Fruit fly (Drosophila melanogaster): ENCODE data around the gene CG11151.

The CG11151 gene

DNA sequence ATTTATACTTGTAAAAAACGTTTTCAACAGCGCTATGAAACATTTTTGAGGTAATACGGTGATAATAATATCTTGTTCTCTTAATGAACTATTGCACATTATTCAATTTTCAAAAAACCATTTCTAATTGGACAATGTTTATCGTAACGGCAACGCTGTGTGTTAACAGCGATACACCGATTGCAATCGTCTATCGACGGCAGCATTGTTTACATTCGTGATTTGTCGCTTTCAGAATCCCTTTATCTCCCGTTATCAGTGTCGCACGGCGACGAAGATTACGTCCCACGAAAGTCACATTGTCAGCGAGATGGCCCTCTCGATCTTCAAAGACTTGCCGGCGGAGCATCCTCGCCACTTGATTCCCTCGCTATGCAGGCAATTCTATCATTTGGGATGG lies 1.6 kb upstream of the CG11151 start, which contains the start of gene CG11134 (continued):
- peak in 1 of 2 experiments; percentile 15 for TF ChIP-seq Pdp1 (GFP tag; optimal IDR thresholded peaks at IDR 0.05)
- no peak for TF ChIP-seq Eip74EF (GFP tag; optimal IDR thresholded peaks at IDR 0.05)
- TF ChIP-seq pzg (GFP tag; optimal IDR thresholded peaks at IDR 0.05), result peak; percentile 38
- TF ChIP-seq unc-4 (GFP tag; IDR thresholded peaks at IDR 0.05; ENCODE audit: partially characterized antibody), result 0 out of 2 replicates have a peak, but pooled peaks have one; percentile 26
- peak; percentile 52 for TF ChIP-seq CG15479 (GFP tag; optimal IDR thresholded peaks at IDR 0.05)
- peak in 1 of 2 experiments; percentile 83 for TF ChIP-seq insv (GFP tag; optimal IDR thresholded peaks at IDR 0.05)
- TF ChIP-seq BEAF-32 (GFP tag; optimal IDR thresholded peaks at IDR 0.05), result peak; percentile 45
- TF ChIP-seq Ets97D (GFP tag; optimal IDR thresholded peaks at IDR 0.05), result no peak
- peak; percentile 58 for TF ChIP-seq tna (GFP tag; IDR thresholded peaks at IDR 0.05; ENCODE audit: partially characterized antibody)
- no peak for TF ChIP-seq pfk (GFP tag; optimal IDR thresholded peaks at IDR 0.05)
- TF ChIP-seq CG7963 (GFP tag; IDR thresholded peaks at IDR 0.05; ENCODE audit: partially characterized antibody), result peak; percentile 38; the same call in 1 of the 3 replicates
- TF ChIP-seq vfl (GFP tag; optimal IDR thresholded peaks at IDR 0.05), result no peak
- TF ChIP-seq CG33557 (GFP tag; optimal IDR thresholded peaks at IDR 0.05), result no peak
- TF ChIP-seq ato (GFP tag; IDR thresholded peaks at IDR 0.05; ENCODE audit: partially characterized antibody), result 0 out of 2 replicates have a peak, but pooled peaks have one; percentile 23
- TF ChIP-seq pho (GFP tag; optimal IDR thresholded peaks at IDR 0.05), result no peak
- TF ChIP-seq CG34224 (GFP tag; IDR thresholded peaks at IDR 0.05; ENCODE audit: partially characterized antibody), result peak; percentile 43; the same call in 1 of the 3 replicates
- TF ChIP-seq MBD-R2 (GFP tag; IDR thresholded peaks at IDR 0.05), result peak; percentile 33
- no peak for TF ChIP-seq maf-S (GFP tag; optimal IDR thresholded peaks at IDR 0.05)
- peak; percentile 69 for TF ChIP-seq E2f2 (GFP tag; IDR thresholded peaks at IDR 0.05)

DNA sequence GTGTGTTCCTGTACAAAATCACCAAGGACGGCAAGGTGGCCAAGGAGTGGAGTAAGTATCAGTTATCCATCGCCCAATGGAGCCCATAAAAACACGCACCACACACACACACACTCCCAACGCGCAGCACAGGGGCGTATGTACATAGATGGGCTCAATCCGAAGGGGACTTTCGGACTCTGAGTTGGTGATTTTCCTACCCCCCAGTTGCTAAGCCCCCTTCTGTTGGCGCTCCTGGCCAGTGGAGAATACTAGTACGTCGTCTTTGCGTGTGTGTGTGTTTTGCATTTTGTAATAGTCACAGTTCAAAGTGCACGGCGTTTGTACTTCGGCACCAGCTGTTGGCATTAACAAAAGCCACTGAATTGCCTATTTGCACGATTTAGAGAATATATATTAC lies 518 bp downstream of the CG11151 start:
- TF ChIP-seq az2 (GFP tag; optimal IDR thresholded peaks at IDR 0.05), result peak; percentile 82
- TF ChIP-seq CG7928 (GFP tag; optimal IDR thresholded peaks at IDR 0.05), result no peak
- TF ChIP-seq CG2678 (tag; optimal IDR thresholded peaks at IDR 0.05), result peak; percentile 77
- TF ChIP-seq CG11398 (GFP tag; optimal IDR thresholded peaks at IDR 0.05), result peak; percentile 40
- no peak for TF ChIP-seq CG10321 (GFP tag; IDR thresholded peaks at IDR 0.05)
- no peak for TF ChIP-seq Lpt (GFP tag; optimal IDR thresholded peaks at IDR 0.05)
- TF ChIP-seq tap (tag; optimal IDR thresholded peaks at IDR 0.05), result peak; percentile 67
- TF ChIP-seq fru (optimal IDR thresholded peaks at IDR 0.05), result no peak
- no peak for TF ChIP-seq trem (tag; optimal IDR thresholded peaks at IDR 0.05)
- peak; percentile 75 for TF ChIP-seq CG12659 (GFP tag; optimal IDR thresholded peaks at IDR 0.05)
- peak; percentile 9 for TF ChIP-seq E2f2 (GFP tag; IDR thresholded peaks at IDR 0.05)
- TF ChIP-seq Hr51 (GFP tag; optimal IDR thresholded peaks at IDR 0.05), result peak; percentile 62 to 72
- TF ChIP-seq Lim3 (GFP tag; IDR thresholded peaks at IDR 0.05), result no peak
- TF ChIP-seq Abd-B (GFP tag; optimal IDR thresholded peaks at IDR 0.05), result peak; percentile 22
- 0 out of 3 replicates have a peak, but pooled peaks have one; percentile 46 for TF ChIP-seq CG7357 (GFP tag; IDR thresholded peaks at IDR 0.05)
- TF ChIP-seq Neu2 (GFP tag; optimal IDR thresholded peaks at IDR 0.05; ENCODE audit: borderline replicate concordance), result no peak
- TF ChIP-seq CG3726 (GFP tag; IDR thresholded peaks at IDR 0.05), result peak; percentile 21; the same call in 1 of the 3 replicates
- TF ChIP-seq zfh2 (GFP tag; optimal IDR thresholded peaks at IDR 0.05), result peak; percentile 86
- peak; percentile 89 for TF ChIP-seq Mrtf (GFP tag; IDR thresholded peaks at IDR 0.05)
- no peak for TF ChIP-seq Spps (tag; optimal IDR thresholded peaks at IDR 0.05)
- TF ChIP-seq Aef1 (GFP tag; IDR thresholded peaks at IDR 0.05), result peak; percentile 62
- no peak for TF ChIP-seq Hr39 (optimal IDR thresholded peaks at IDR 0.05)
- TF ChIP-seq onecut (GFP tag; IDR thresholded peaks at IDR 0.05), result peak; percentile 86
- TF ChIP-seq fd3F (GFP tag; optimal IDR thresholded peaks at IDR 0.05), result peak; percentile 71
- TF ChIP-seq Atf6 (GFP tag; IDR thresholded peaks at IDR 0.05), result peak; percentile 63
- peak; percentile 65; the same call in 1 of the 2 replicates for TF ChIP-seq dati (GFP tag; IDR thresholded peaks at IDR 0.05)
- no peak for TF ChIP-seq CG16813 (GFP tag; IDR thresholded peaks at IDR 0.05; ENCODE audit: partially characterized antibody)
- peak; percentile 66; the same call in 1 of the 2 replicates for TF ChIP-seq peb (GFP tag; IDR thresholded peaks at IDR 0.05)
- peak; percentile 70 for TF ChIP-seq CG1647 (GFP tag; optimal IDR thresholded peaks at IDR 0.05)
- TF ChIP-seq kay (GFP tag; optimal IDR thresholded peaks at IDR 0.05), result peak; percentile 17
- TF ChIP-seq CG17568 (GFP tag; optimal IDR thresholded peaks at IDR 0.05), result peak; percentile 60
- TF ChIP-seq CG3838 (GFP tag; optimal IDR thresholded peaks at IDR 0.05), result peak; percentile 14
